Fruit fly (Drosophila melanogaster) whole organism: ENCODE results near the gene CG13850.

Experiments used
- CG8478 ChIP-seq: fragments of >200 bp; optimal IDR thresholded peaks from 2 replicates; lab custom pipeline; 2018; ENCODE audit warnings: inconsistent platforms
- Dll ChIP-seq: fragments of >200 bp; optimal IDR thresholded peaks from 2 replicates; lab custom pipeline; 2017
- EcR ChIP-seq, 2 experiments: fragments of >200 bp; optimal IDR thresholded peaks; 2 replicates each; lab custom pipeline; 2017; ENCODE audit warnings: missing biosample characterization in 2 of 2, missing genetic modification characterization in 2 of 2, missing genetic modification reagents in 2 of 2
- pan ChIP-seq: fragments of >200 bp; optimal IDR thresholded peaks from 2 replicates; lab custom pipeline; 2017
- psq ChIP-seq: fragments of >200 bp; optimal IDR thresholded peaks from 2 replicates; lab custom pipeline; 2017
- usp ChIP-seq: fragments of >200 bp; optimal IDR thresholded peaks from 2 replicates; lab custom pipeline; 2017; ENCODE audit warnings: missing biosample characterization, missing genetic modification characterization, mixed read lengths

The CG13850 gene

DNA sequence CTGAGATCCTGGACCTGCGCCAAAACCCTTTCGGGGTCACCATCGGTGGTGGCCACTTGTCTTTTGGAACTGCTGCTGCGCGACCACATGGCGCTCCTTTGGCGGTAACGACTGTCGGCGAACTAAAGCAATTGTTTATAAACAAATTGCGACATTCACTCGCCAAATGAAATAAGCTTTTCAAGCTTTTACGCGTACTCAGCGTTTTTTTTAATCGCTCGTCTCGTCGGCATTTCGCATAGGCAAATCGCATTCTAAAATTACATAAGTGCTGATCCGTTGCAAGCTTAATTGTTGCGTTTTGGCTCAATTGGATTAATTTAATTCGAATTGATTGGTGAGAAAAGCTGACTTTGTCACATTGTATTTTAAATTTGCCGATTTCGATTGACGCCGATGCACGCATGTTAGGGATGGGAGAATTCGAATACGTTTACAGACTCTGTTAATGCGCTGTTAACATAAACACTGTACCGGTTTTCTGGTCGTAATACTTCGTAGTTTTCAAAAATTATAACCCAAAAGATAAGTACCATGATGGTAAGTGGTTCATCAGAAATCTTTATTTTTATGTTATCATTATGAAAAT lies 14.0 kb upstream of the CG13850 start, which contains the start of gene pinta:
pinta (minus strand) TSS at position 328 of the 589 bp plus-strand sequence.
- TF ChIP-seq Dll (lab: Kevin White, UChicago) = no peak
- TF ChIP-seq EcR (GFP tag; optimal IDR thresholded peaks at IDR 0.05; lab: Kevin White, UChicago) = no peak
- TF ChIP-seq psq = no peak
- TF ChIP-seq CG8478 (lab: Kevin White, UChicago) = no peak
- TF ChIP-seq usp (GFP tag; lab: Kevin White, UChicago) = no peak
- no peak for TF ChIP-seq pan (lab: Kevin White, UChicago)

DNA sequence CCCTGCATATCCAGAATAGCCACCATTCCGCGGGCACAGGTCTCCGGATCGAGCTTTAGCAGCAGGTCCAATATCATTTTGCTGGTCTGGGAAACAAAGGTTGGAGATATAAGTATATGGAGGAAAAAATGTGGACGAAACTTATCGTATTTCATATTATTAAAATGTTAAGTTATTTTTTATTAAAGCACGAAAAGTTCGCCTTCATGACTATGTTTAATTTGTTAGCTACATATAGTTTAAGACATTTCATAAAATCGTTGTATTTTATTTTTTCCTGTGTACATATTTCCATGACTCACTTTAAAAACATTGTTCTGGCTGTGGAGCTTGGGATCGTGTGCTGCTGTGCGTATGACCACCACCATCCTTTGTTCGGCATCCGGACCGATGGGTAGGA lies 13.3 kb upstream of the CG13850 start:
- no peak for TF ChIP-seq usp (GFP tag; lab: Kevin White, UChicago)
- TF ChIP-seq pan (lab: Kevin White, UChicago) = no peak
- TF ChIP-seq CG8478 (lab: Kevin White, UChicago) = no peak
- no peak for TF ChIP-seq psq
- TF ChIP-seq Dll (lab: Kevin White, UChicago) = no peak
- no peak for TF ChIP-seq EcR (GFP tag; optimal IDR thresholded peaks at IDR 0.05; lab: Kevin White, UChicago)

DNA sequence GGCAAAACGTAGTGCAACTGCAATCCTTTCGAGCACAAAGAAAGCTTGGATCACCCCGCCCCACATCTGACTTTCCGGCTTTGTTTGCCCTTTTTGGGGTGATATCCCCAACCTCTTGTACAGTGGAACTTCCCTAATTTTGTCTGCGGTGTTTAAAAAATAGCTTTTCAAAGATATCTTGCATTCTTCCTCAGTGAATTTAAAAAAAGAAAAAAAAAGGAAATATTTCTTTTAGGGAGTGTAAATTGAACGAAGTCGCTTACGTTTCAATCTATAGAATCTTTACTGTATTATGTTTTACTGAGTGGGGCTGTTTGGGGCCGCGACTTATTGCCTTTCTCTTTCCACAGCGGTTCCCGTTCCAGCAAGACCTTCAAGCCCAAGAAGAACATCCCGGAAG lies 10.9 kb upstream of the CG13850 start:
- TF ChIP-seq pan (lab: Kevin White, UChicago) (no peak), CG8478 (lab: Kevin White, UChicago) (no peak), psq (no peak)

DNA sequence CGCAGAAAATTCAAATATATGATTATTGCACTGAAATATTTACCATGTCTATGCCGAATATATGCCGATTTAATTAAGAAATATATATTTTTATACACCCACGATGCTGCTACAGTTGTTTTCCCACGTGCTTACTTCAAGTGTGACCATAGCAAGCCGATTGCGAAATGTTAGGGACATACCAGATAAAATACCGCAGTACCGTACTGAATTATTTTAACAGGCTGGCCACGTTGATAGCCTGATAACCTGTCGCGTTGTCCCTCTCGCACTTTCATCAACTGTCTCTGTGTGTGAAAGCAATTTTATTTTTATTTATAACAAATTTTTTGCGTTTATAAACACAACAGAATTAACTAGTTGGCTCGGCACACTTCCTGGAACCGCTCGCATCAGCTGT lies 10.2 kb upstream of the CG13850 start, which contains the start of the genes Nop56 and mats:
Nop56 (minus strand) TSS at position 158 of the 400 bp plus-strand sequence.
mats (plus strand) TSS at position 251 of the 400 bp plus-strand sequence.
- no peak for TF ChIP-seq pan (lab: Kevin White, UChicago)
- no peak for TF ChIP-seq Dll (lab: Kevin White, UChicago)
- no peak for TF ChIP-seq psq
- TF ChIP-seq CG8478 (lab: Kevin White, UChicago) = no peak
- no peak for TF ChIP-seq usp (GFP tag; lab: Kevin White, UChicago)
- TF ChIP-seq EcR (GFP tag; optimal IDR thresholded peaks at IDR 0.05; lab: Kevin White, UChicago) = no peak

DNA sequence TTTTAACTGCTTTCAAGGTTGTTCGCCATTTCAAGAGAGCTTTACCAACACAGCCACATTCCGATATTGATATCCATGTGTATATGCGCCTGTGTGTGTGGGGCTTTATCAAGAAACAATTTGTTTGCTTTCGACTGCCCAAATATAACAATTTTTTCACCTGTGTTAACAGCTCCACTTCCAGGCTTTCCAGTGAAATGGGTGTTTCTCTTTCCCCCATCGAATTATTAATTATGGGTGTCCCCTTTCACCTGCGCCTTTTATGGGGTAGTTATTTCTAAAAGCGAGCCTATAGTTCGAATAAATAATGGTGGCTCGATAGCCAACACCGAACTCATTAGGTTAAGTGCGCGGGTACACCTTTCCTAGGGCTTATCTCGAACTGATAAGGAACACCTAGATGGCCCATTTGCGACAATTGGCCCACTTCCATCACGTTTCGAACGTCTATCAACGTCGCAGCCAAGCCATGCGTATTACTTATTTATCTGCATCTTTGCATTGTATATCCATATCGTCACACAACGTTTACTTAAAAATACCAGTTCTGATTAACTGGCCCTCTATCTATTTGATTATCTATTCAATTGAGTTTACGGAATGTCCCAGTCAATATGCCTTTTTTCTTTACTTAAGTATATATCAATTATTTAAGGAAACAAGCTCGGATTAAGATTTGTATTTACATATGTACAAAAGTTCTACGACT lies 1.3 kb upstream of the CG13850 start:
- TF ChIP-seq CG8478 (lab: Kevin White, UChicago) = no peak

DNA sequence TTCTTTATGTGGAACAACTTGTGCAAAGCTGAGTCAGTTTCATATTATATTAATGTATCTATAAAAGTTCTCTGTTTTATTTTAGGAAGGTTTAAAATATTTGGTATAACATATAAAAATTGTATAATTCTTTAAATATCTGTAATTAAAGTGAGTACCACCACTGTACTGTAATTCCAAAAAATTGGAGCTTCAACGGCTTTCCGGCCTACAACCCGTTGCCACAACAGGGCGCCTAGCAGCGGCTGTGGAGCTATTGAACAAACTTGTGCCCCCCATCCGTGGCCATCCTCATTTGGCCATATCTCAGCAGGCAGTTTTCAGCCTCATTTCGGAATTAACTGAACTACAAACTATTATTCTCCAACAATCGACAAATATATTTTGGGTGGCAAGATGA lies 5.1 kb downstream of the CG13850 start, which contains the start of gene CG13855:
CG13855 (plus strand) TSS at position 301 of the 400 bp plus-strand sequence.
- TF ChIP-seq Dll (lab: Kevin White, UChicago) (no peak), psq (no peak), usp (GFP tag; lab: Kevin White, UChicago) (no peak), EcR (GFP tag; optimal IDR thresholded peaks at IDR 0.05; lab: Kevin White, UChicago) (no peak), pan (lab: Kevin White, UChicago) (no peak), CG8478 (lab: Kevin White, UChicago) (no peak)

DNA sequence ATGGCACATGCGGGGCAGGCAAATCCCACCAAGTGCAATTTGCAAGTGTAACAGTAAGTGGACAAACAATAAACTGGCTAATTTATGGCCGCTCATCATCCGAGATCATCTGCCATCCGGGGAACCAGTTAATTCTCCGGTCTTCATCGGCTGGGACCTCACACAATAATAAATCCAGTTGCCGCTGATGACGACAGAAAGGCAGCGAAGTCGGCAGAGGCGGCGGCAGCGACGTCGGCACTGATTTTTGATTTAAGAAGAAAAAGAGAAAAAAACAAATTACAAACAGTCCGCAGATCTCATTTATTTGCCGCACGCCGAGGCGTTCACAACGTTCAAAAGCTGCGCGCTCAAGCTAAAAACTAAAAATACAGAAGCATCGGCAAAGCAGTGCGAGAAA lies 8.4 kb downstream of the CG13850 start, which contains the start of gene CG13856:
CG13856 (plus strand) TSS at position 301 of the 400 bp plus-strand sequence.
- TF ChIP-seq CG8478 (lab: Kevin White, UChicago) = no peak
- TF ChIP-seq Dll (lab: Kevin White, UChicago) = no peak
- no peak for TF ChIP-seq psq
- no peak for TF ChIP-seq EcR (GFP tag; optimal IDR thresholded peaks at IDR 0.05; lab: Kevin White, UChicago)
- TF ChIP-seq pan (lab: Kevin White, UChicago) = no peak
- TF ChIP-seq usp (GFP tag; lab: Kevin White, UChicago) = no peak

DNA sequence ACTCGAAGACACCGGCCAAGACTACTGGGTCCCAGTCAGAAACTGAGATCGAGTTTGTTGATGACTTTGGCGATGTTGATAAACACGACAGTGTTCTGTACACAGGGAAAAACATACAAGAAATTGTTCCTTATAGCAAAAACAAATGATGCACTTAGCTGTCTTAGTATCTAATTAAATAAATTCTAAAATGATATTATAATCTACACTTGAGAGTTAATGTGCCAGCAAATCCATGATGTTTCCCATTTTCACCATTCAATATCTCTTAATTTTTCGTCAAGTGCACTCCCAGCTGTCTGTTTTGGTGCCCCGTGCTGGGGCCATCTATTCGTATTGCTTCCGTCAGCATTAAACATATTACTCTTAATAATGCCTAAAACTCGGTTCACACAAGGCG lies 10.5 kb downstream of the CG13850 start:
- TF ChIP-seq EcR (GFP tag; optimal IDR thresholded peaks at IDR 0.05; lab: Kevin White, UChicago) = no peak
- TF ChIP-seq Dll (lab: Kevin White, UChicago) = no peak
- TF ChIP-seq usp (GFP tag; lab: Kevin White, UChicago) = no peak
- TF ChIP-seq CG8478 (lab: Kevin White, UChicago) = no peak
- no peak for TF ChIP-seq pan (lab: Kevin White, UChicago)

DNA sequence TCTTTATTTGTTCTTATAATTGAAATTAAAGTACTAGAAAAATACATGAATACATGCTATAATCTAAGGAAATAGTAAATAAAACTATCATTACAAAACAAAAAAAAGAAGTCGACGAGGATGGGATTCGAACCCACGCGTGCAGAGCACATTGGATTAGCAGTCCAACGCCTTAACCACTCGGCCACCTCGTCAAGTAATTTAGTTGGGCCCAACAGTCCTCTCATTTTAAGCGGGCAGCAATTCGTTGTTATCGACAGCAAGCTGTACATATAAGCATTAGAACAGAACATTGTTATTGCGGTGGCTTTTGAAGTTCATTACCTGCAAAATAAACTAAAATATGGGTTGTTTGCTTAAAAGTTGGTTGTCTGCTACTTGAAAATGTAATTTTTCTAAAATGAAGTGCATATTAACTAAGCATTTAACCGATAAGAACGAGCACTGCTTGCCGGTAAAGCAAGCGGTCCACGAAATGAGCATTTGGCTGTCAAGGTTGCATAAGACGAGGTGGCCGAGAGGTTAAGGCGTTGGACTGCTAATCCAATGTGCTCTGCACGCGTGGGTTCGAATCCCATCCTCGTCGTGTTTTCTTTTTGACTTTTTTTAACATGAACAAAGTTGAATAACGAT lies 13.5 kb downstream of the CG13850 start:
- TF ChIP-seq EcR (GFP tag; optimal IDR thresholded peaks at IDR 0.05; lab: Kevin White, UChicago) (no peak), usp (GFP tag; lab: Kevin White, UChicago) (no peak), CG8478 (lab: Kevin White, UChicago) (peak; percentile 44), Dll (lab: Kevin White, UChicago) (no peak)

DNA sequence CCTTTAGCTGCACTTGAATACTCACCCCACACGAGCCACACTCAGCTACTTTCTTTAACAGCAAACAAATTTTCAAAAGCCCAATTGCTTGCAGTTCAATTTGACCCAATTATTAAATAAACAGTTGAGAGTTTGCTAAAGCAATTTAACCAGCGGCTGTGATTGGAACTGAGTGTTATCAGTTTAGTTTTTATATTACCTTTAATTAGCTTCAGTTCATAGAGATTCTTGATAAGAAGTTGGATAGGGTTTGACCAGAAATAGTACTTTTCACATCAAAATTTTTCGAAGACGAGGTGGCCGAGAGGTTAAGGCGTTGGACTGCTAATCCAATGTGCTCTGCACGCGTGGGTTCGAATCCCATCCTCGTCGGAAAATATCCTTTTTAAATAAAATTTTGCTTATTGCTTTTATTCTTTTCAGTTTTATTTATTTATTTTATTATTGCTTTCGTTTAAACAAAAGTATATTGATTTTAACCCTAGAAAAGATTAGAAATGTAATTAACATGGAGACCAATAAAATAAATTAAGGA lies 14.4 kb downstream of the CG13850 start:
- TF ChIP-seq pan (lab: Kevin White, UChicago) (no peak), Dll (lab: Kevin White, UChicago) (no peak), usp (GFP tag; lab: Kevin White, UChicago) (no peak), CG8478 (lab: Kevin White, UChicago) (no peak), psq (no peak), EcR (GFP tag; optimal IDR thresholded peaks at IDR 0.05; lab: Kevin White, UChicago) (no peak)

DNA sequence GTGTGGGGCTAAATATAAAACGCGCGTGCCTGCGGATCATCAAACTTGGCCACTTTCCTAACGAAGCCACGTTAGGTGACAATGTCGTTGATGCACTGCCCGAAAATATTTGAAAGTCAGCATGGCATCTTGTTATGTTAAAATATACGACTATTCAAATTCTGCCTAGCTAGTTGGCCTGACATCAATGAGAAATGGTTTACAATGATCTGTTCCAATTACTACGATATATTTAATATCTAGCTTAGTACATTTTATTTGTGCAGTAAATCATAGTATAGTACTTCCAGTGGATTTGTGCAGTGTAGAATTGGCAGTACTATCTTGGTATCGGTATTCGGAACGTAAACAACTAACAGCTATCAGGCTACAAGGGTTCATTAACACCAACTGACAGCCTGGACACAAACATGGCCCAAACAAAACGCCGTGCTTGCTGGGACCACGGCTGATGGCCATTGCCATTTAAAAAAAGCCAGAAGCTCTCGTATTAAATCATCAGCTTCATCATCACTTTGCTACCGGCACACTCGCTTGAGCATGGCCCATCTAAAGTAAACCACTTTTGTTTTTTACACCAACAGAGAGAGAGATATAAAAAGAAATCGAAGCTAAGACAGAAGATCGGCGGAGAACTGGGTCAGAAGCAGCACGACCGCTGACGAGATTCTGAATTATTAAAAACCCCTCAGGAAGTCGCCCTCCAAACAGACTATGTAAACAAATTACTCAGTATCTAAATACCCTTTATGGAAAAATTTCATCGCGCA lies 15.1 kb downstream of the CG13850 start:
- no peak for TF ChIP-seq EcR (GFP tag; optimal IDR thresholded peaks at IDR 0.05; lab: Kevin White, UChicago)
- TF ChIP-seq psq = no peak
- no peak for TF ChIP-seq Dll (lab: Kevin White, UChicago)
- TF ChIP-seq usp (GFP tag; lab: Kevin White, UChicago) = no peak
- TF ChIP-seq pan (lab: Kevin White, UChicago) = no peak
- no peak for TF ChIP-seq CG8478 (lab: Kevin White, UChicago)
